Worm (Caenorhabditis elegans): ENCODE results near the gene haf-2.

The haf-2 gene

ce11 chrII:7323317-7323716 is 32.9 kb downstream of the haf-2 start (continued):
- TF ChIP-seq jun-1 (tag; optimal IDR thresholded peaks at IDR 0.05), result no peak
- TF ChIP-seq C34B4.2 (tag; optimal IDR thresholded peaks at IDR 0.05), result no peak
- TF ChIP-seq aha-1 (tag; optimal IDR thresholded peaks at IDR 0.05), result no peak
- TF ChIP-seq nhr-28 (tag; optimal IDR thresholded peaks at IDR 0.05), result no peak
- TF ChIP-seq C04F5.9 (tag; optimal IDR thresholded peaks at IDR 0.05), result no peak
- no peak for TF ChIP-seq nhr-90 (tag; optimal IDR thresholded peaks at IDR 0.05; ENCODE audit: poor library complexity)
- TF ChIP-seq fkh-8 (tag; optimal IDR thresholded peaks at IDR 0.05), result no peak
- no peak for TF ChIP-seq unc-130 (tag; optimal IDR thresholded peaks at IDR 0.05)
- no peak for TF ChIP-seq lin-15B (tag; optimal IDR thresholded peaks at IDR 0.05)
- peak; percentile 81 for TF ChIP-seq nhr-19 (GFP tag; conservative IDR thresholded peaks at IDR 0.05)
- TF ChIP-seq tlp-1 (tag; optimal IDR thresholded peaks at IDR 0.05), result no peak
- peak; percentile 62 for TF ChIP-seq nhr-11 (tag; optimal IDR thresholded peaks at IDR 0.05)
- TF ChIP-seq ceh-90 (tag; optimal IDR thresholded peaks at IDR 0.05), result no peak
- TF ChIP-seq fkh-10 (GFP tag; optimal IDR thresholded peaks at IDR 0.05), result no peak
- peak; percentile 29 for TF ChIP-seq sup-37 (GFP tag; optimal IDR thresholded peaks at IDR 0.05)
- no peak for TF ChIP-seq sox-4 (tag; optimal IDR thresholded peaks at IDR 0.05)
- TF ChIP-seq lin-39 (tag; optimal IDR thresholded peaks at IDR 0.05), result peak; percentile 82
- TF ChIP-seq rnt-1 (tag; optimal IDR thresholded peaks at IDR 0.05), result peak; percentile 90
- no peak for TF ChIP-seq ces-1 (GFP tag; optimal IDR thresholded peaks at IDR 0.05)
- TF ChIP-seq nhr-71 (tag; optimal IDR thresholded peaks at IDR 0.05), result peak; percentile 93
- TF ChIP-seq blmp-1 (tag; optimal IDR thresholded peaks at IDR 0.05), result no peak
- no peak for TF ChIP-seq isw-1 (GFP tag; IDR thresholded peaks at IDR 0.05)
- TF ChIP-seq ztf-4 (tag; optimal IDR thresholded peaks at IDR 0.05), result peak; percentile 68
- TF ChIP-seq ets-5 (GFP tag; IDR thresholded peaks at IDR 0.05), result no peak
- no peak for TF ChIP-seq unc-30 (tag; optimal IDR thresholded peaks at IDR 0.05)
- no peak for TF ChIP-seq snpc-4 (tag; optimal IDR thresholded peaks at IDR 0.05)
- no peak for TF ChIP-seq hpl-2 (GFP tag; optimal IDR thresholded peaks at IDR 0.05)
- no peak for TF ChIP-seq egl-13 (tag; optimal IDR thresholded peaks at IDR 0.05)
- TF ChIP-seq sptf-1 (tag; optimal IDR thresholded peaks at IDR 0.05), result no peak
- peak; percentile 79 for TF ChIP-seq vab-15 (tag; optimal IDR thresholded peaks at IDR 0.05)
- peak; percentile 50 for TF ChIP-seq irx-1 (tag; optimal IDR thresholded peaks at IDR 0.05)
- TF ChIP-seq fkh-4 (tag; optimal IDR thresholded peaks at IDR 0.05; ENCODE audit: borderline replicate concordance), result no peak
- TF ChIP-seq pqm-1 (tag; optimal IDR thresholded peaks at IDR 0.05), result no peak
- TF ChIP-seq elt-2 (tag; optimal IDR thresholded peaks at IDR 0.05), result no peak
- peak; percentile 28 for TF ChIP-seq mep-1 (tag; optimal IDR thresholded peaks at IDR 0.05)
- TF ChIP-seq swsn-7 (tag; optimal IDR thresholded peaks at IDR 0.05), result peak; percentile 36
- TF ChIP-seq ceh-88 (GFP tag; IDR thresholded peaks at IDR 0.05), result no peak
- TF ChIP-seq aly-2 (tag; optimal IDR thresholded peaks at IDR 0.05), result no peak
- TF ChIP-seq Y116A8C.19 (tag; optimal IDR thresholded peaks at IDR 0.05; ENCODE audit: borderline replicate concordance), result no peak
- TF ChIP-seq nhr-85 (tag), result peak; percentile 14
- peak; percentile 22 for TF ChIP-seq mef-2 (tag; optimal IDR thresholded peaks at IDR 0.05)
- no peak for TF ChIP-seq nhr-84 (tag; optimal IDR thresholded peaks at IDR 0.05)
- TF ChIP-seq nhr-47 (tag; optimal IDR thresholded peaks at IDR 0.05), result peak; percentile 47
- peak; percentile 20 for TF ChIP-seq tbx-2 (tag; optimal IDR thresholded peaks at IDR 0.05)
- no peak for TF ChIP-seq lin-13 (GFP tag; optimal IDR thresholded peaks at IDR 0.05)
- no peak for TF ChIP-seq fos-1 (tag; optimal IDR thresholded peaks at IDR 0.05)
- TF ChIP-seq ceh-82 (tag; optimal IDR thresholded peaks at IDR 0.05), result no peak
- TF ChIP-seq ama-1 (optimal IDR thresholded peaks at IDR 0.05), result no peak
- no peak for TF ChIP-seq dsc-1 (tag; optimal IDR thresholded peaks at IDR 0.05)
- no peak for TF ChIP-seq nhr-12 (tag; optimal IDR thresholded peaks at IDR 0.05)
- TF ChIP-seq mab-9 (GFP tag; IDR thresholded peaks at IDR 0.05), result no peak
- no peak for TF ChIP-seq F16B12.6 (tag; optimal IDR thresholded peaks at IDR 0.05)
- TF ChIP-seq hlh-17 (GFP tag; optimal IDR thresholded peaks at IDR 0.05; ENCODE audit: borderline replicate concordance), result no peak
- no peak for TF ChIP-seq hlh-4 (tag; optimal IDR thresholded peaks at IDR 0.05)
- TF ChIP-seq ztf-11 (tag; optimal IDR thresholded peaks at IDR 0.05), result no peak
- TF ChIP-seq nhr-77 (tag; optimal IDR thresholded peaks at IDR 0.05), result no peak

All from whole organism, L1 larva.